Worm (Caenorhabditis elegans) whole organism, L2 larva: ENCODE results near the gene saeg-1.

ENCODE experiments used
- R02D3.7 ChIP-seq: fragments of 150-350 bp; optimal IDR thresholded peaks from 2 replicates; lab custom pipeline; 2014; ENCODE audit warnings: missing biosample characterization, missing genetic modification characterization
- blmp-1 ChIP-seq: sonication (generic microtip); optimal IDR thresholded peaks from 2 replicates; lab custom pipeline; 2017; ENCODE audit warnings: missing genetic modification characterization, mild to moderate bottlenecking, missing compliant biosample characterization, antibody characterized with exemption, moderate library complexity; ENCODE audit not compliant: insufficient read depth
- ceh-82 ChIP-seq: fragments of 150-350 bp; optimal IDR thresholded peaks from 2 replicates; lab custom pipeline; 2014; ENCODE audit warnings: missing biosample characterization, missing genetic modification characterization
- lsy-2 ChIP-seq, 2 experiments: fragments of 150-350 bp in 1 of 2; sonication (generic microtip) in 1 of 2; optimal IDR thresholded peaks; 2 replicates each; lab custom pipeline; 2014 to 2017; ENCODE audit warnings: missing biosample characterization in 2 of 2, missing genetic modification characterization in 2 of 2
- mdl-1 ChIP-seq, 2 experiments: fragments of 150-350 bp in 1 of 2; sonication (generic microtip) in 1 of 2; optimal IDR thresholded peaks; 2 replicates each; lab custom pipeline; 2017; ENCODE audit warnings: missing biosample characterization in 2 of 2, missing genetic modification characterization in 2 of 2
- nhr-21 ChIP-seq: fragments of 150-350 bp; optimal IDR thresholded peaks from 2 replicates; lab custom pipeline; 2014; ENCODE audit warnings: missing biosample characterization, missing genetic modification characterization
- nhr-237 ChIP-seq: fragments of 150-350 bp; optimal IDR thresholded peaks from 2 replicates; lab custom pipeline; 2014; ENCODE audit warnings: missing biosample characterization, missing genetic modification characterization
- unc-62 ChIP-seq: fragments of 150-350 bp; optimal IDR thresholded peaks from 2 replicates; lab custom pipeline; 2014; ENCODE audit warnings: missing biosample characterization, missing genetic modification reagents, missing genetic modification characterization

DNA sequence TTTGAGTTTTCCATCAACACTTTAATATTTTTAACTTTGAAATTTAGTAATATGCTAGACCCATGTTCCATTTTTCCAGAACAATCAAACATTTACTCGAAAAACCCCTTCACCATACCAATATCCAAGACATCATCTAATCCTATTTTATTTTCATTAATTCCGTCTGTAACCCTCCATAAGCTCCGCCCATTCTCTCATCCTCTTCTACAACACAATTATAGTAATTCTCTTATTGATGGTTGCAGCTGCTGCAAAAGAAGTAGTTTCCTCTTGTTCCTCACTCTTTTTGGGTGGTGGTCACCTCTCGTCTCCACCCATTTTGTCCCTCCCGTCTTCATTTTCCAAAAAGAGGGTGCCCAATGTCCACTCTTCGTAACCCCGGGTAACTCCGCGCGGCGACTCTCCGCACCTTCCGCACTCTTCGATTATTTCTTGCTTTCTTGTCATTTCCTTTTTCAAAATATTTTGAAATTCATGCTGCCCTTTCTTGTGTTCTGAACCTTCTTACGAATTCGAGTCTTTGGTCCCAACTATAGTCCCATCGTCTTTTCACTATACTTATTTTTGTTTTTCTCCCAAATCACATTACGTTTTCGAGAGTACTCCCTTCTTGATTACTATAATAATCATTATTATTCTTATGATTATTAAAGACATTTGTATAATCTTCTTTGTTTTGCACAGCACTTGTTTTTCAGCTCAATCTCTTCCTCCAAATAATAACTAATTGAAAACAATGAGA lies 14.8 kb upstream of the saeg-1 start, which contains the start of gene F32D8.1:
- TF ChIP-seq mdl-1 (tag; optimal IDR thresholded peaks at IDR 0.05; lab: Kevin White, UChicago): no peak
- TF ChIP-seq R02D3.7 (tag; lab: Kevin White, UChicago): no peak
- TF ChIP-seq nhr-21 (tag; lab: Kevin White, UChicago): no peak
- TF ChIP-seq unc-62 (GFP tag; lab: Kevin White, UChicago): no peak
- TF ChIP-seq nhr-237 (tag; lab: Kevin White, UChicago): no peak
- TF ChIP-seq lsy-2 (tag; optimal IDR thresholded peaks at IDR 0.05; lab: Kevin White, UChicago): no peak
- TF ChIP-seq ceh-82: no peak
- TF ChIP-seq blmp-1: no peak
